Worm (Caenorhabditis elegans) whole organism, mixed stage, embryonic: Measurements from ENCODE around the gene col-116.

Source experiments
- M03D4.4 ChIP-seq: sonication (generic microtip); optimal IDR thresholded peaks from 2 replicates; lab custom pipeline; 2017; ENCODE audit warnings: mild to moderate bottlenecking, missing genetic modification characterization, missing compliant biosample characterization
- bed-3 ChIP-seq: fragments of 200-800 bp; sonication (Bioruptor generic); optimal IDR thresholded peaks from 3 replicates; lab custom pipeline; 2018; ENCODE audit warnings: mild to moderate bottlenecking, missing genetic modification characterization, moderate library complexity, missing compliant biosample characterization
- blmp-1 ChIP-seq: fragments of 150-350 bp; optimal IDR thresholded peaks from 2 replicates; lab custom pipeline; 2014; ENCODE audit warnings: missing biosample characterization, missing genetic modification characterization
- ceh-39 ChIP-seq: fragments of 150-350 bp; optimal IDR thresholded peaks from 2 replicates; lab custom pipeline; 2014; ENCODE audit warnings: missing biosample characterization, missing genetic modification characterization
- ceh-43 ChIP-seq: fragments of 200-800 bp; sonication (Bioruptor generic); optimal IDR thresholded peaks from 2 replicates; lab custom pipeline; 2018; ENCODE audit warnings: mild to moderate bottlenecking, missing genetic modification characterization, moderate library complexity, missing compliant biosample characterization
- ceh-83 ChIP-seq: fragments of 200-800 bp; sonication (Bioruptor generic); optimal IDR thresholded peaks from 2 replicates; lab custom pipeline; 2018; ENCODE audit warnings: mild to moderate bottlenecking, missing genetic modification characterization, missing compliant biosample characterization
- ces-1 ChIP-seq: fragments of 150-350 bp; optimal IDR thresholded peaks from 2 replicates; lab custom pipeline; 2014; ENCODE audit warnings: missing biosample characterization, missing genetic modification reagents, missing genetic modification characterization
- cnd-1 ChIP-seq: fragments of 200-800 bp; sonication (Bioruptor generic); optimal IDR thresholded peaks from 2 replicates; lab custom pipeline; 2018; ENCODE audit warnings: mild to moderate bottlenecking, missing genetic modification characterization, missing compliant biosample characterization
- drap-1 ChIP-seq: fragments of 200-800 bp; sonication (Bioruptor generic); optimal IDR thresholded peaks from 3 replicates; lab custom pipeline; 2018; ENCODE audit warnings: mild to moderate bottlenecking, missing genetic modification characterization, missing compliant biosample characterization
- elt-1 ChIP-seq: sonication (generic microtip); optimal IDR thresholded peaks from 2 replicates; lab custom pipeline; 2017; ENCODE audit warnings: missing genetic modification characterization, mild to moderate bottlenecking, missing compliant biosample characterization, antibody characterized with exemption, moderate library complexity, borderline replicate concordance; ENCODE audit not compliant: insufficient read depth
- elt-3 ChIP-seq: fragments of 150-350 bp; optimal IDR thresholded peaks from 2 replicates; lab custom pipeline; 2014; ENCODE audit warnings: missing biosample characterization, missing genetic modification characterization
- flh-1 ChIP-seq: fragments of 200-800 bp; sonication (Bioruptor generic); optimal IDR thresholded peaks from 2 replicates; lab custom pipeline; 2018; ENCODE audit warnings: mild to moderate bottlenecking, missing genetic modification characterization, moderate library complexity, missing compliant biosample characterization
- ham-2 ChIP-seq: fragments of 200-800 bp; sonication (Bioruptor generic); optimal IDR thresholded peaks from 2 replicates; lab custom pipeline; 2018; ENCODE audit warnings: mild to moderate bottlenecking, missing genetic modification characterization, missing compliant biosample characterization
- hlh-1 ChIP-seq: fragments of 150-350 bp; optimal IDR thresholded peaks from 2 replicates; lab custom pipeline; 2014; ENCODE audit warnings: missing biosample characterization, missing genetic modification reagents, missing genetic modification characterization
- lin-13 ChIP-seq: fragments of 150-350 bp; optimal IDR thresholded peaks from 2 replicates; lab custom pipeline; 2014; ENCODE audit warnings: missing biosample characterization, missing genetic modification characterization
- lin-32 ChIP-seq: fragments of 200-800 bp; sonication (Bioruptor generic); optimal IDR thresholded peaks from 2 replicates; lab custom pipeline; 2018; ENCODE audit warnings: mild to moderate bottlenecking, missing genetic modification characterization, missing compliant biosample characterization
- lsy-2 ChIP-seq: fragments of 150-350 bp; optimal IDR thresholded peaks from 2 replicates; lab custom pipeline; 2014; ENCODE audit warnings: missing biosample characterization, missing genetic modification characterization
- mab-5 ChIP-seq: fragments of 150-350 bp; optimal IDR thresholded peaks from 2 replicates; lab custom pipeline; 2014; ENCODE audit warnings: missing biosample characterization, missing genetic modification characterization
- mep-1 ChIP-seq: fragments of 150-350 bp; optimal IDR thresholded peaks from 2 replicates; lab custom pipeline; 2017; ENCODE audit warnings: missing biosample characterization, missing genetic modification reagents, missing genetic modification characterization, inconsistent platforms
- mls-2 ChIP-seq: sonication (generic microtip); optimal IDR thresholded peaks from 2 replicates; lab custom pipeline; 2016; ENCODE audit warnings: mild to moderate bottlenecking, missing genetic modification characterization, moderate library complexity, missing compliant biosample characterization
- nhr-12 ChIP-seq: fragments of 150-350 bp; optimal IDR thresholded peaks from 2 replicates; lab custom pipeline; 2014; ENCODE audit warnings: missing biosample characterization, missing genetic modification characterization
- nhr-2 ChIP-seq: fragments of 150-350 bp; optimal IDR thresholded peaks from 2 replicates; lab custom pipeline; 2014; ENCODE audit warnings: missing biosample characterization, missing genetic modification characterization
- nhr-237 ChIP-seq: fragments of 150-350 bp; optimal IDR thresholded peaks from 2 replicates; lab custom pipeline; 2014; ENCODE audit warnings: missing biosample characterization, missing genetic modification characterization
- nhr-28 ChIP-seq: fragments of 150-350 bp; optimal IDR thresholded peaks from 2 replicates; lab custom pipeline; 2014; ENCODE audit warnings: missing biosample characterization, missing genetic modification characterization
- nhr-76 ChIP-seq: sonication (generic microtip); optimal IDR thresholded peaks from 2 replicates; lab custom pipeline; 2017; ENCODE audit warnings: missing biosample characterization, missing genetic modification characterization
- pha-4 ChIP-seq: fragments of 150-350 bp; optimal IDR thresholded peaks from 2 replicates; lab custom pipeline; 2018; ENCODE audit warnings: missing biosample characterization, missing genetic modification reagents, missing genetic modification characterization
- sem-2 ChIP-seq: fragments of 200-800 bp; sonication (Bioruptor generic); optimal IDR thresholded peaks from 2 replicates; lab custom pipeline; 2018; ENCODE audit warnings: mild to moderate bottlenecking, missing genetic modification characterization, missing compliant biosample characterization
- snpc-4 ChIP-seq: fragments of 150-350 bp; optimal IDR thresholded peaks from 2 replicates; lab custom pipeline; 2014; ENCODE audit warnings: missing biosample characterization, missing genetic modification characterization
- sptf-1 ChIP-seq: sonication (generic microtip); optimal IDR thresholded peaks from 2 replicates; lab custom pipeline; 2017; ENCODE audit warnings: mild to moderate bottlenecking, missing genetic modification characterization, moderate library complexity, missing compliant biosample characterization
- tbx-8 ChIP-seq: fragments of 200-800 bp; sonication (Bioruptor generic); optimal IDR thresholded peaks from 2 replicates; lab custom pipeline; 2018; ENCODE audit warnings: mild to moderate bottlenecking, missing genetic modification characterization, moderate library complexity, missing compliant biosample characterization
- unc-120 ChIP-seq: sonication (generic microtip); optimal IDR thresholded peaks from 2 replicates; lab custom pipeline; 2017; ENCODE audit warnings: missing genetic modification characterization, missing compliant biosample characterization; ENCODE audit not compliant: poor library complexity, severe bottlenecking
- unc-39 ChIP-seq: fragments of 150-350 bp; optimal IDR thresholded peaks from 2 replicates; lab custom pipeline; 2014; ENCODE audit warnings: missing biosample characterization, missing genetic modification characterization
- unc-62 ChIP-seq: fragments of 150-350 bp; optimal IDR thresholded peaks from 2 replicates; lab custom pipeline; 2014; ENCODE audit warnings: missing biosample characterization, missing genetic modification reagents, missing genetic modification characterization
- zip-8 ChIP-seq: fragments of 150-350 bp; optimal IDR thresholded peaks from 2 replicates; lab custom pipeline; 2014; ENCODE audit warnings: missing biosample characterization, missing genetic modification characterization
- ztf-11 ChIP-seq: fragments of 150-350 bp; optimal IDR thresholded peaks from 2 replicates; lab custom pipeline; 2014; ENCODE audit warnings: missing biosample characterization, missing genetic modification characterization

Gene col-116

DNA sequence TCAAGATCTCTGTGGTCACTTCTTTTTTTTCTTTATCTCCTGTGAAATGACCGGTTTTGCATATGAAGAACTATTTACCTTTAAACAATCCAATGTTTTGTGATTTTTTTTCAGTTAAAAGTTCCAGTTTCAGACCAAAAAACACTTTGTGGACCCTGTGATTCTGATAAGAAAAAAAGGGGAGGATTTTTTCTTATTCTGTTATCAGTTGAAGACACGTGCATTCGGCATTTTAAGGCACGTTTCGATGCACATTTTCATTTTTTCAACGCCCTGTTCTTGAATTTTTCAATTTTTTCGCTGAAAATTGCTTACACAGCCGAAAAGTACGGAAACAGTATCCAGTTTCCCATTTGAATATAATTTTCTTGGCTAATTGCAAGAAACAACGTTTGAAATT is 10.6 kb downstream of the col-116 start, which contains the start of gene aagr-1:
Gene aagr-1 (plus strand): TSS at position 227 of the 400 bp plus-strand sequence.
- TF ChIP-seq ceh-43 (no peak), bed-3 (GFP tag; lab: Kevin White, UChicago) (no peak), elt-1 (no peak), flh-1 (GFP tag; lab: Kevin White, UChicago) (no peak), nhr-237 (no peak), sem-2 (no peak), hlh-1 (no peak), mls-2 (tag; lab: Kevin White, UChicago) (no peak), mep-1 (tag; lab: Kevin White, UChicago) (no peak), zip-8 (tag; lab: Kevin White, UChicago) (no peak), ces-1 (GFP tag; lab: Kevin White, UChicago) (no peak), ceh-83 (GFP tag; lab: Kevin White, UChicago) (no peak), lin-13 (tag; lab: Kevin White, UChicago) (no peak), nhr-76 (tag; lab: Kevin White, UChicago) (no peak), cnd-1 (tag; lab: Kevin White, UChicago) (no peak), nhr-28 (tag; lab: Kevin White, UChicago) (no peak), unc-120 (tag; lab: Kevin White, UChicago) (no peak)

DNA sequence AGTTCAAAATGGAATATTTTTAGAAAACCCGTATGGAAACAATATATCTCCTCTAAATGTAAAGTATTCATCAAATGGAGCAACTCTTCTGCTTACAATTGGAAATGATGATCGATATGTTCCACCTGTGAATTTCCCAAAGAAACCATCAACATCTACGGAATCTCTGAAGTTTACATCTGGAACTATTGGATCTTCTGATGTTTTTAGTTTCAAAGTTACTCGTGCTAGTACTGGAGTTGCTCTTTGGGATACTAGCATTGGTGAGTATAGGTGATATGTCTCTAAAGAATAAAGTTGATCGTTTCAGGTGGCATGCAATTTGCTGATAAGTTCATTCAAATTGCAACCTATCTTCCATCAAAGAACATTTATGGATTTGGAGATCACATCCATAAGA is 12.2 kb downstream of the col-116 start:
- no peak for TF ChIP-seq nhr-12 (tag; lab: Kevin White, UChicago)
- TF ChIP-seq unc-39 (tag; lab: Kevin White, UChicago), result no peak
- TF ChIP-seq mab-5 (tag; lab: Kevin White, UChicago), result no peak
- no peak for TF ChIP-seq ces-1 (GFP tag; lab: Kevin White, UChicago)
- TF ChIP-seq cnd-1 (tag; lab: Kevin White, UChicago), result no peak
- no peak for TF ChIP-seq nhr-2 (tag; lab: Kevin White, UChicago)
- no peak for TF ChIP-seq zip-8 (tag; lab: Kevin White, UChicago)
- TF ChIP-seq nhr-76 (tag; lab: Kevin White, UChicago), result no peak
- no peak for TF ChIP-seq snpc-4 (tag; lab: Kevin White, UChicago)

DNA sequence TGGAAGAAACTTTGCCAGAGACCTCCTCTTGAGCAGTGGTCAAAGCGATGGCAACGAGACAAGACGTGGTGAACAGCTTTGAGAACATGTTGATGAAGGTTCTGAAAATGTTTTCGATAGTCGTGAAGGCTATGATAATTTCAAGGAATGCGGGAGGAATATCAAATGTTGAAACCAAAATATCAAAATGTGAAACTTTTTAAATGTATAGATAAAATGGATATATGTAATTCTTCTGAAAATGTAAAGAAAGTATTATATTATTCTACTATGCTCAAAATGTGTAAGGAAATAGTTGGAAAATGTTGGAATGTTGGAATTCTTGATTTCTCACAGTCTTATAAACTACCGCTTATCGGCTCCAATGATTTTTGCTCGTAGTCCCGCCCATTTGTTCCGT is 13.4 kb downstream of the col-116 start, which contains the start of gene D2096.6:
Gene D2096.6 (minus strand): TSS at position 101 of the 400 bp plus-strand sequence.
- TF ChIP-seq nhr-12 (tag; lab: Kevin White, UChicago) (no peak), ceh-39 (no peak), ceh-83 (GFP tag; lab: Kevin White, UChicago) (no peak), bed-3 (GFP tag; lab: Kevin White, UChicago) (no peak), unc-120 (tag; lab: Kevin White, UChicago) (no peak), cnd-1 (tag; lab: Kevin White, UChicago) (no peak)

DNA sequence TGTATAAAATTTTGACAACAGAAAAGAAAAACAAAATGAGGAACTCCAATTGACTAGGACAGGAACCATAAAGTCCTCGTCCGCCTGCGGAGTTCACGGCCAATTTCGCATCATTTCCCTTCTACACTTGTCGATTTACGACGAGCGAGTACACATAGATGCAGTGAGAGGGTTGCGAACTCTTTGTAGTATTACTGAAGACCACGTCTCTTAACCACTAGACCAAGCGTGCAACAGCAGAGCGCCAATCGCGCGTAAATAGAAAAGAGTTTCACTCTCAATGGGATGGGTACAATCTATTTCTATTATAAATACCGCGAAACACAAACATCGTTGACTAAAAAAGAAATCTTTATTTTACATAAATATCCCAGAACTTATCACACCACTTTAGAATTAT is 19.7 kb downstream of the col-116 start:
- TF ChIP-seq bed-3 (GFP tag; lab: Kevin White, UChicago) (peak; percentile 74), tbx-8 (peak; percentile 80), ceh-43 (peak; percentile 84), cnd-1 (tag; lab: Kevin White, UChicago) (peak; percentile 95), zip-8 (tag; lab: Kevin White, UChicago) (no peak), elt-3 (tag; lab: Kevin White, UChicago) (no peak), pha-4 (tag; lab: Kevin White, UChicago) (peak; percentile 80), M03D4.4 (tag; lab: Kevin White, UChicago) (peak; percentile 94), ces-1 (GFP tag; lab: Kevin White, UChicago) (no peak), nhr-12 (tag; lab: Kevin White, UChicago) (peak; percentile 25), lsy-2 (tag; lab: Kevin White, UChicago) (no peak), mep-1 (tag; lab: Kevin White, UChicago) (peak; percentile 86), lin-13 (tag; lab: Kevin White, UChicago) (peak; percentile 10), unc-120 (tag; lab: Kevin White, UChicago) (peak; percentile 75), nhr-2 (tag; lab: Kevin White, UChicago) (no peak), ceh-83 (GFP tag; lab: Kevin White, UChicago) (peak; percentile 94), nhr-237 (peak; percentile 38), drap-1 (GFP tag; lab: Kevin White, UChicago) (peak; percentile 92), sem-2 (peak; percentile 87), ceh-39 (peak; percentile 48), ham-2 (GFP tag; lab: Kevin White, UChicago) (peak; percentile 82), mls-2 (tag; lab: Kevin White, UChicago) (peak; percentile 93), nhr-76 (tag; lab: Kevin White, UChicago) (no peak), elt-1 (no peak), sptf-1 (peak; percentile 91), ztf-11 (peak; percentile 4), lin-32 (GFP tag; lab: Kevin White, UChicago) (peak; percentile 84), snpc-4 (tag; lab: Kevin White, UChicago) (no peak), blmp-1 (tag; lab: Kevin White, UChicago) (no peak), unc-62 (GFP tag; lab: Kevin White, UChicago) (peak; percentile 45), flh-1 (GFP tag; lab: Kevin White, UChicago) (peak; percentile 68), unc-39 (tag; lab: Kevin White, UChicago) (no peak), mab-5 (tag; lab: Kevin White, UChicago) (no peak), nhr-28 (tag; lab: Kevin White, UChicago) (peak; percentile 54), hlh-1 (peak; percentile 15)
